Worm (Caenorhabditis elegans): ENCODE results near the gene ZK1010.4.

- TF ChIP-seq ama-1 (optimal IDR thresholded peaks at IDR 0.05) (no peak), elt-2 (tag; optimal IDR thresholded peaks at IDR 0.05) (peak; percentile 82), ztf-11 (tag; optimal IDR thresholded peaks at IDR 0.05) (no peak), ztf-4 (tag; optimal IDR thresholded peaks at IDR 0.05) (no peak), nhr-237 (tag; optimal IDR thresholded peaks at IDR 0.05) (no peak), unc-62 (GFP tag; optimal IDR thresholded peaks at IDR 0.05) (no peak), mdl-1 (tag; optimal IDR thresholded peaks at IDR 0.05) (no peak), ceh-28 (tag; optimal IDR thresholded peaks at IDR 0.05) (no peak), zag-1 (tag; optimal IDR thresholded peaks at IDR 0.05) (no peak), snpc-4 (tag; optimal IDR thresholded peaks at IDR 0.05) (no peak), nhr-77 (tag; optimal IDR thresholded peaks at IDR 0.05) (no peak), skn-1 (tag; optimal IDR thresholded peaks at IDR 0.05) (no peak), nhr-76 (tag; optimal IDR thresholded peaks at IDR 0.05) (no peak)
Measured at ce11 chrIII:12967437-12968043, 13.3 kb upstream of the ZK1010.4 start.
